Worm (Caenorhabditis elegans): ENCODE results near the gene F47B8.8.

The F47B8.8 gene

DNA sequence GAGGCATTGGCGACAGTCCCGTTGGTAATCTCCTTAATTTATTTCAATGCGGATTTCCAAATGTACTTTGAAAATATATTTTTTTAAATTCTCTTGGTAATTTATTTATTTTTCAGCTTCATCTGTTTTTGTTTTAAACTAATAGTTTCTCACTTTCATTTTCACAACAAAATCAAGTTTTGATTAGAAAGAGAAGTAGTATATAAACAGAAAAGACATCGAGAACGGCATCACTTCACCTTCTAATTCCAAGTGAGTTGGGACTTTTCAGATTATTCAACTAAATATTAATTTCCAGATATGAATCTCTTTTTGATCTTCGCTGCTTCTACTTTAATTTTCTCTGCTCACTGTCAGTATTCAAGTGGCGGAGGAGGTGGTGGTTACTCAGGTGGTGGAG lies 11.3 kb upstream of the F47B8.8 start, which contains the start of gene F47B8.14:
Gene F47B8.14, plus strand, starts transcription at position 301 of the 400 bp plus-strand sequence.
- no peak for TF ChIP-seq tbx-8 (GFP tag; optimal IDR thresholded peaks at IDR 0.05)
- TF ChIP-seq drap-1 (GFP tag; optimal IDR thresholded peaks at IDR 0.05): no peak
- no peak for TF ChIP-seq ham-2 (GFP tag; optimal IDR thresholded peaks at IDR 0.05)

- TF ChIP-seq ceh-43 (GFP tag; optimal IDR thresholded peaks at IDR 0.05) (no peak), sptf-1 (tag; optimal IDR thresholded peaks at IDR 0.05) (peak; percentile 22), drap-1 (GFP tag; optimal IDR thresholded peaks at IDR 0.05) (peak; percentile 31)
Observed at ce11 chrV:14320730-14321319, 10.7 kb upstream of the F47B8.8 start.

- TF ChIP-seq mab-5 (tag; optimal IDR thresholded peaks at IDR 0.05) (no peak), nhr-237 (tag; optimal IDR thresholded peaks at IDR 0.05) (no peak), blmp-1 (tag; optimal IDR thresholded peaks at IDR 0.05) (no peak), pha-4 (tag; optimal IDR thresholded peaks at IDR 0.05) (no peak), ces-1 (GFP tag; optimal IDR thresholded peaks at IDR 0.05) (peak; percentile 17)
Observed at ce11 chrV:14322743-14323142, 8.8 kb upstream of the F47B8.8 start, which contains the start of gene F47B8.3. TSS of gene F47B8.3 (minus strand) at chrV:14323003.

DNA sequence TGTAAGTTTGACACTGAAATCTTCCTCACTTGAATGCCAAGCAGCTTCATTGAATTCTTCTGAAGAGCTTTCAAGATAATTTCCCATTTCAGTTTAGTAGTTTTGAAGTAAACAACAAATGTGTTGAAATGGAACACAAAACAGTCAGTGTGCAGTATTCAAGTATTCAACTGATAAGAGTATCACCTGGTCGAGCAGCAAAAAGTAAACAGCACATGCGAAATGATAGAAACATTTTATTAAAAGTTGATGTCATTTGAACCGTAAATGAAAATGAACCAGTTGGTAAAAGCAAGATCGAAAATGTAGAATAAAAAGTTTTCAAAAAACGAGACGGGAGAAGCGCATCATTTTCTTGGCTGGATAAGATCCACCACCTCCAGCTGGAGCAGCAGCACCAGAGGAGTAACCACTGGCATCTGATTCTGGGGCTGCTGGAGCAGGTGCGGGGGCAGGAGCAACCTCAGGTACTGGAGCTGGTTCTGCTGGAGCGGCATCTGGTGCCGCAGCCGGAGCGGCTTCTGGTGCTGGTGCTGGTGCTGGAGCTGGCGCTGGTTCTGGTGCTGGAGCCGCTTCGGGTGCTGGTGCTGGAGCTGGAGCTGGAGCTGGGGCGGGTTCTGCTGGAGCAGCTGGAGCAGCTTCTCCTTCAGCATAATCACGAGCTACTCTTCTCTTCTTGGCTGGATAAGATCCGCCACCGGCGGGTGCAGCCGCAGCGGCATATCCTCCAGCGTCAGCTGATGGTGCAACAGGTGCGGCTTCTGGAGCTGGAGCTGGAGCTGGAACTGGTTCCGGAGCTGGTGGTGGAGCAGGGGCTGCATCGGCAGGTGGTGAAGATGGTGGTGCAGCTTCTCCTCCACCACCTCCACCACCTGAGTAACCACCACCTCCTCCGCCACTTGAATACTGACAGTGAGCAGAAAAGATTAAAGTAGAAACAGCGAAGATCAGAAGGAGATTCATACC lies 6.7 kb upstream of the F47B8.8 start, which contains the start of the genes F47B8.4 and F47B8.18:
Gene F47B8.4, minus strand, starts transcription at position 172 of the 966 bp plus-strand sequence.
Gene F47B8.18, minus strand, starts transcription at position 963 of the 966 bp plus-strand sequence.
- TF ChIP-seq elt-3 (tag; optimal IDR thresholded peaks at IDR 0.05) (no peak), ceh-43 (GFP tag; optimal IDR thresholded peaks at IDR 0.05) (no peak), cnd-1 (tag; optimal IDR thresholded peaks at IDR 0.05) (no peak), ham-2 (GFP tag; optimal IDR thresholded peaks at IDR 0.05) (no peak), unc-120 (tag; optimal IDR thresholded peaks at IDR 0.05; ENCODE audit: poor library complexity, severe bottlenecking) (no peak), ceh-83 (GFP tag; optimal IDR thresholded peaks at IDR 0.05) (no peak), hlh-1 (tag; optimal IDR thresholded peaks at IDR 0.05) (no peak), ces-1 (GFP tag; optimal IDR thresholded peaks at IDR 0.05) (no peak), sem-2 (GFP tag; optimal IDR thresholded peaks at IDR 0.05) (no peak), mls-2 (tag; optimal IDR thresholded peaks at IDR 0.05) (no peak), blmp-1 (tag; optimal IDR thresholded peaks at IDR 0.05) (no peak), nhr-2 (tag; optimal IDR thresholded peaks at IDR 0.05) (no peak)

DNA sequence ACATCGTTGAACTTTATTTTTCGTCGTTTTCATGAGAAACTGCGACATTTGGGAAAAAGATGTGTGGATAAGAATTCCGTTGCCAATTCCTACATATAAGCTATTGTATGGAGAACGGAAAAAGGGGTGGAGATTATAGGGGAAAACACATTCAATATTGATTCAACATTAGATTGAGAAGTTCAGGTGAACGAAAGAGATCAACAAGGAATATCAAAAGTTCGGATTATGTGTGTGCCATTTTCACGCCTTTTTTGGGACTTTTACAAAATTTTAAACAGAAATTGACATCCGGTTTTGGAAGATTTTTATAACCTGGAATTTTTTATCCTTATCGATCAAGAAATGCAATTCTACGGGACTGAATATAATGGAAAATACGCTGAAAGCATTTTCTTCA lies 3.8 kb upstream of the F47B8.8 start, which contains the start of gene F47B8.5:
Gene F47B8.5, minus strand, starts transcription at position 101 of the 400 bp plus-strand sequence.
- TF ChIP-seq unc-62 (GFP tag; optimal IDR thresholded peaks at IDR 0.05) (no peak), flh-1 (GFP tag; optimal IDR thresholded peaks at IDR 0.05) (no peak)

DNA sequence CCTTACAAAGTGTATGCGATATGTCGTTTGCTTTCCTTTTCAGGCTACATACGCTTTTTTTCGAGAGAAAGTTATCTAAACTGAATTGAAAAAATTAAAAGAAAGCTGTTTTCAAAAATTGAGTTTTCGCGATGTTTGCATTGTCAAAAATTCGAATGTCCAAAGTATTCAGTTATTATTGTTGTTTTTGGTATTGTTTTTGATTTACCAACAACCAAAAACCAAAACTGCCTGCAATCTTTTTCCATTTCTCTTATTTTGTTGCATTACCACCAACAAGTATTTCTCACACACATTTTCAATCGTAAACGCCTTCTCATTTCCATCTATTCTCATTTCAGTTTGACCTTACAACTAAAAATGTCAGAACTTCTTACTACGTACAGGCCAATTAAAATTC lies 2.7 kb upstream of the F47B8.8 start, which contains the start of gene pepm-1:
Gene pepm-1, plus strand, starts transcription at position 301 of the 400 bp plus-strand sequence.
- TF ChIP-seq unc-39 (tag; optimal IDR thresholded peaks at IDR 0.05): no peak
- TF ChIP-seq sptf-1 (tag; optimal IDR thresholded peaks at IDR 0.05): no peak
- TF ChIP-seq nhr-28 (tag; optimal IDR thresholded peaks at IDR 0.05): no peak

ce11 chrV:14333116-14333515 lies 1.6 kb downstream of the F47B8.8 start, which contains the start of gene srm-4:
TSS of gene srm-4 (plus strand) at chrV:14333416.
- TF ChIP-seq unc-39 (tag; optimal IDR thresholded peaks at IDR 0.05) (no peak), unc-120 (tag; optimal IDR thresholded peaks at IDR 0.05; ENCODE audit: poor library complexity, severe bottlenecking) (no peak), tbx-8 (GFP tag; optimal IDR thresholded peaks at IDR 0.05) (no peak), unc-62 (GFP tag; optimal IDR thresholded peaks at IDR 0.05) (no peak), bed-3 (GFP tag; optimal IDR thresholded peaks at IDR 0.05) (no peak), ham-2 (GFP tag; optimal IDR thresholded peaks at IDR 0.05) (no peak), ceh-43 (GFP tag; optimal IDR thresholded peaks at IDR 0.05) (no peak), nhr-28 (tag; optimal IDR thresholded peaks at IDR 0.05) (no peak)
